Worm (Caenorhabditis elegans) whole organism, late embryonic: ENCODE measurements around the gene T27A1.2.
A peak's percentile ranks its signal among the peaks of the same experiment; 100 is the strongest.
"Not testable (repeated sequence)": the region's sequence is repeated elsewhere in the genome, so short reads cannot be mapped to it uniquely, and the experiment has no call there.

Experiments
- C38D4.7 ChIP-seq: fragments of 200-800 bp; sonication (Bioruptor generic); optimal IDR thresholded peaks from 2 replicates; lab custom pipeline; 2018; ENCODE audit warnings: mild to moderate bottlenecking, missing genetic modification characterization, moderate library complexity, missing compliant biosample characterization
- F13H6.1 ChIP-seq: sonication (generic microtip); optimal IDR thresholded peaks from 2 replicates; lab custom pipeline; 2016; ENCODE audit warnings: missing genetic modification characterization, missing compliant biosample characterization
- K02D7.2 ChIP-seq: sonication (generic microtip); optimal IDR thresholded peaks from 2 replicates; lab custom pipeline; 2017; ENCODE audit warnings: mild to moderate bottlenecking, missing genetic modification characterization, missing compliant biosample characterization
- T23F11.4 ChIP-seq: fragments of 200-800 bp; sonication (Bioruptor generic); optimal IDR thresholded peaks from 2 replicates; lab custom pipeline; 2018; ENCODE audit warnings: mild to moderate bottlenecking, missing genetic modification characterization, missing compliant biosample characterization
- ahr-1 ChIP-seq: sonication (generic microtip); optimal IDR thresholded peaks from 2 replicates; lab custom pipeline; 2016; ENCODE audit warnings: missing genetic modification characterization, missing compliant biosample characterization
- ceh-18 ChIP-seq: sonication (generic microtip); optimal IDR thresholded peaks from 2 replicates; lab custom pipeline; 2016; ENCODE audit warnings: missing genetic modification characterization, missing compliant biosample characterization
- ceh-19 ChIP-seq: fragments of 200-800 bp; sonication (Bioruptor generic); optimal IDR thresholded peaks from 2 replicates; lab custom pipeline; 2018; ENCODE audit warnings: mild to moderate bottlenecking, missing genetic modification characterization, missing compliant biosample characterization
- ceh-30 ChIP-seq: fragments of 150-350 bp; optimal IDR thresholded peaks from 2 replicates; lab custom pipeline; 2014; ENCODE audit warnings: missing biosample characterization, missing genetic modification characterization
- ceh-31 ChIP-seq: sonication (generic microtip); optimal IDR thresholded peaks from 2 replicates; lab custom pipeline; 2016; ENCODE audit warnings: missing genetic modification characterization, missing compliant biosample characterization
- ceh-34 ChIP-seq: sonication (generic microtip); optimal IDR thresholded peaks from 2 replicates; lab custom pipeline; 2016; ENCODE audit warnings: mild to moderate bottlenecking, missing genetic modification characterization, missing compliant biosample characterization
- ceh-45 ChIP-seq: fragments of 200-800 bp; sonication (Bioruptor generic); IDR thresholded peaks from 2 replicates; pipeline ENCODE4 v1.3.6; 2022; ENCODE audit warnings: missing genetic modification reagents, missing genetic modification characterization, missing compliant biosample characterization
- ceh-48 ChIP-seq: sonication (generic microtip); optimal IDR thresholded peaks from 2 replicates; lab custom pipeline; 2016; ENCODE audit warnings: missing genetic modification characterization, inconsistent platforms, missing compliant biosample characterization
- ceh-9 ChIP-seq: sonication (generic microtip); optimal IDR thresholded peaks from 2 replicates; lab custom pipeline; 2016; ENCODE audit warnings: mild to moderate bottlenecking, missing genetic modification characterization, inconsistent platforms, missing compliant biosample characterization
- dmd-4 ChIP-seq: sonication (generic microtip); optimal IDR thresholded peaks from 2 replicates; lab custom pipeline; 2016; ENCODE audit warnings: borderline replicate concordance, missing genetic modification characterization, missing compliant biosample characterization
- fkh-10 ChIP-seq: fragments of 150-350 bp; optimal IDR thresholded peaks from 2 replicates; lab custom pipeline; 2014; ENCODE audit warnings: missing biosample characterization, missing genetic modification reagents, missing genetic modification characterization
- fkh-6 ChIP-seq: sonication (generic microtip); optimal IDR thresholded peaks from 2 replicates; lab custom pipeline; 2016; ENCODE audit warnings: missing genetic modification characterization, missing compliant biosample characterization
- hlh-13 ChIP-seq: fragments of 200-800 bp; sonication (Bioruptor generic); optimal IDR thresholded peaks from 2 replicates; lab custom pipeline; 2018; ENCODE audit warnings: mild to moderate bottlenecking, missing genetic modification characterization, missing compliant biosample characterization
- hlh-15 ChIP-seq: sonication (generic microtip); optimal IDR thresholded peaks from 2 replicates; lab custom pipeline; 2016; ENCODE audit warnings: missing genetic modification characterization, missing compliant biosample characterization
- lim-6 ChIP-seq: sonication (generic microtip); optimal IDR thresholded peaks from 2 replicates; lab custom pipeline; 2016; ENCODE audit warnings: missing genetic modification characterization, missing compliant biosample characterization
- mec-3 ChIP-seq: sonication (generic microtip); optimal IDR thresholded peaks from 2 replicates; lab custom pipeline; 2016; ENCODE audit warnings: borderline replicate concordance, missing genetic modification characterization, missing compliant biosample characterization
- nfya-1 ChIP-seq: sonication (generic microtip); optimal IDR thresholded peaks from 2 replicates; lab custom pipeline; 2017; ENCODE audit warnings: missing genetic modification characterization, mild to moderate bottlenecking, missing compliant biosample characterization, antibody characterized with exemption, moderate library complexity
- nhr-232 ChIP-seq: sonication (generic microtip); optimal IDR thresholded peaks from 2 replicates; lab custom pipeline; 2016; ENCODE audit warnings: missing genetic modification characterization, missing compliant biosample characterization
- npax-4 ChIP-seq: sonication (generic microtip); optimal IDR thresholded peaks from 2 replicates; lab custom pipeline; 2016; ENCODE audit warnings: missing genetic modification characterization, missing compliant biosample characterization
- pat-9 ChIP-seq: fragments of 200-800 bp; sonication (Bioruptor generic); optimal IDR thresholded peaks from 2 replicates; lab custom pipeline; 2018; ENCODE audit warnings: mild to moderate bottlenecking, missing genetic modification characterization, moderate library complexity, missing compliant biosample characterization
- pha-2 ChIP-seq: sonication (generic microtip); optimal IDR thresholded peaks from 2 replicates; lab custom pipeline; 2017; ENCODE audit warnings: mild to moderate bottlenecking, missing genetic modification characterization, missing compliant biosample characterization
- pha-4 ChIP-seq: fragments of 150-350 bp; optimal IDR thresholded peaks from 2 replicates; lab custom pipeline; 2018; ENCODE audit warnings: missing biosample characterization, missing genetic modification reagents, missing genetic modification characterization
- pqm-1 ChIP-seq: sonication (generic microtip); optimal IDR thresholded peaks from 2 replicates; lab custom pipeline; 2016; ENCODE audit warnings: missing genetic modification characterization, missing compliant biosample characterization
- ref-2 ChIP-seq: sonication (generic microtip); optimal IDR thresholded peaks from 2 replicates; lab custom pipeline; 2016; ENCODE audit warnings: missing genetic modification characterization, missing compliant biosample characterization
- rnt-1 ChIP-seq: sonication (generic microtip); optimal IDR thresholded peaks from 2 replicates; lab custom pipeline; 2016; ENCODE audit warnings: missing genetic modification characterization, missing compliant biosample characterization
- sdc-2 ChIP-seq: sonication (generic microtip); optimal IDR thresholded peaks from 2 replicates; lab custom pipeline; 2016; ENCODE audit warnings: missing genotype, missing genetic modification characterization, missing compliant biosample characterization
- sox-2 ChIP-seq: fragments of 200-800 bp; sonication (Bioruptor generic); IDR thresholded peaks from 2 replicates; pipeline ENCODE4 v1.3.6; 2022; ENCODE audit warnings: missing genetic modification reagents, missing genetic modification characterization, missing compliant biosample characterization
- tbx-2 ChIP-seq: sonication (generic microtip); optimal IDR thresholded peaks from 2 replicates; lab custom pipeline; 2016; ENCODE audit warnings: missing genetic modification characterization, missing compliant biosample characterization
- tbx-7 ChIP-seq: sonication (generic microtip); optimal IDR thresholded peaks from 2 replicates; lab custom pipeline; 2016; ENCODE audit warnings: missing genotype, missing genetic modification characterization, missing compliant biosample characterization
- zip-5 ChIP-seq: sonication (generic microtip); optimal IDR thresholded peaks from 2 replicates; lab custom pipeline; 2016; ENCODE audit warnings: missing genetic modification characterization, missing compliant biosample characterization

The T27A1.2 gene

DNA sequence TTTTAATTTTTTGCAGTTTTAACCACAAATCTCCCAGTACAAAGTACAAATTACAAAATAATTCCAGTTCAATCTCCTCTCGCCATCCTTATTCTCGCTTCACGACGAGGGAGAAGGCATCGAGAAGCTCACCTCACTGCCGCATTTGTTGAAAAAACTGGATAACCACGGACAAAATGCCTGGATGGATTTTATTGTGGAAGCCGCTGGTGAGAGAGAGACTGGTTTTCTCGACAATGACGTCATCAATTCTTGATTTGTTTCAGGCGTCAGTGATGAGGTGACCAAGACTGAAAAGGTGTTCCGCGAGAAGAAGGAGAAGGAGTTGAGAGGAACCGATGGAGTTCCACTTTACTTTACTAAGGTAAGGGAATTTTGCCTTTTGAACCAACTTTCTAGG is 12.8 kb upstream of the T27A1.2 start:
- TF ChIP-seq hlh-15 (tag; lab: Kevin White, UChicago) (no peak), ceh-30 (tag; lab: Kevin White, UChicago) (no peak), ceh-19 (GFP tag; lab: Kevin White, UChicago) (no peak), ceh-18 (tag; lab: Kevin White, UChicago) (no peak), mec-3 (tag; lab: Kevin White, UChicago) (no peak), ceh-34 (tag; lab: Kevin White, UChicago) (no peak), tbx-2 (no peak), zip-5 (no peak), ceh-31 (tag; lab: Kevin White, UChicago) (no peak), pha-4 (tag; lab: Kevin White, UChicago) (no peak), ceh-48 (tag; lab: Kevin White, UChicago) (no peak), sdc-2 (tag; lab: Kevin White, UChicago) (no peak), nhr-232 (tag; lab: Kevin White, UChicago) (no peak), ceh-45 (GFP tag; lab: Robert Waterston, UW) (no peak), ahr-1 (tag; lab: Kevin White, UChicago) (no peak), sox-2 (GFP tag; lab: Robert Waterston, UW) (no peak), pat-9 (no peak), ref-2 (tag; lab: Kevin White, UChicago) (no peak)

DNA sequence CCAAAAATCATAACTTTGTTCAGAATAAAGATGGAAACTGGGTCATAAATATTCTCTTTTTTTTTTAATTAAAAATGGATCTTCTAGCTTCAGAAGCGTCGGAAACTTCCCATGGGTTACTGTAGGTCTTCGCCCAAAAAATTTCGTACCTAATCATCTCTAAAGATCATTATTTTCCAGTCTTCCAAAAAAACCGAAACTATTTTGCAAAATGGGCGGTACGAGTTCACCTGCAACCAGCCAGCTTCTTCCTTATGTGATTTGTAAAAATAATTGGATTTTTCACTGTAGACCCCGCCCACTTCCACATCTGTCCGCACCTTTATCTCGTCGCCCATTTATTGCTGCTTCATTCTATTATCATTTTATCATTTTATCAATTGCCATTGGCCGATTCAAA is 9.7 kb upstream of the T27A1.2 start, which contains the start of gene mlt-10:
Gene mlt-10, plus strand, starts transcription at position 301 of the 400 bp plus-strand sequence.
- no peak for TF ChIP-seq dmd-4 (tag; lab: Kevin White, UChicago)
- no peak for TF ChIP-seq pha-2 (tag; lab: Kevin White, UChicago)
- no peak for TF ChIP-seq F13H6.1 (tag; lab: Kevin White, UChicago)
- no peak for TF ChIP-seq fkh-10 (GFP tag; lab: Kevin White, UChicago)
- TF ChIP-seq pqm-1 (tag; lab: Kevin White, UChicago) = no peak
- no peak for TF ChIP-seq lim-6
- TF ChIP-seq tbx-7 (tag; lab: Kevin White, UChicago) = no peak
- no peak for TF ChIP-seq ceh-48 (tag; lab: Kevin White, UChicago)
- no peak for TF ChIP-seq C38D4.7 (GFP tag; lab: Kevin White, UChicago)

DNA sequence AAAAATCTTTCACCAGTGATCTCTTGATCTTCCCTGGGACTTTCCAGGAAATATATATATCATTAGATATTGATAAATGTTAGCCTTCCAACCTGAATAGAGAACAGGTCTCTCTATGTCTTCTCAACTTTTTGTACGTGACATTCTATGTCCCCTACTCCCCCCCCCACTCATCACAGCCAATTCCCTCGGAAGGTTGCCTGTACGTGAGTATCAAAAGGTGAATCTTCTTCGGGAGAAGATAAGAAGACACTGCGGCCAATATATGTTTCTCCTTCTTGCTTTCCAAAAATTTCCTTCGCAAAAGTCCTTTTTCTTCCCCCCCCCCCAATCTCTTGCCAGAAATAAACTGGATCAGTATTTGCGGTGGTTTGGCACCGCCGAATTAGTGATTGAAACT is 5.7 kb upstream of the T27A1.2 start:
- TF ChIP-seq rnt-1 (tag; lab: Kevin White, UChicago) = no peak

DNA sequence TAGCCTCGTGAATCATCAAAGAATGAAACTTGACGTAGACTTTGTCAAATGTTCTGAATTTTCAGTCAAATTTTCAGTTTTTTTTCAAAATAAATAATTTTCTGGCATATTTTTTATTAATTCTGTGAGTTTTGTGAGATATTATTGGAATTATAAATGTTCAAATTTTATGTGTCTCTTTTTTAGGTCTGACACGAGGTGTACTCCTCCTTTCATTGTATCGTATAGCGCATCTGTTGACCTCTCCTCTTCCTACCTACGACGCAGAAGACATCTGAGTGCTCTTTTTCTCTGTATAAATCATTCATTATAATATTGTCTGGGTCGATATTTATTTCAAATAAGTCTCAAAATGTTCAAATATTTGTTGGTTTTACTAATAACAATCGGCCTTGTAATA is 1.4 kb downstream of the T27A1.2 start, which contains the start of gene T27A1.3:
Gene T27A1.3, plus strand, starts transcription at position 301 of the 400 bp plus-strand sequence.
- not testable (repeated sequence) for TF ChIP-seq fkh-6 (tag; lab: Kevin White, UChicago); ceh-9 (tag; lab: Kevin White, UChicago); T23F11.4 (GFP tag; lab: Kevin White, UChicago)
- TF ChIP-seq, all 69 proteins: peak for 0; not testable (repeated sequence) for 69

DNA sequence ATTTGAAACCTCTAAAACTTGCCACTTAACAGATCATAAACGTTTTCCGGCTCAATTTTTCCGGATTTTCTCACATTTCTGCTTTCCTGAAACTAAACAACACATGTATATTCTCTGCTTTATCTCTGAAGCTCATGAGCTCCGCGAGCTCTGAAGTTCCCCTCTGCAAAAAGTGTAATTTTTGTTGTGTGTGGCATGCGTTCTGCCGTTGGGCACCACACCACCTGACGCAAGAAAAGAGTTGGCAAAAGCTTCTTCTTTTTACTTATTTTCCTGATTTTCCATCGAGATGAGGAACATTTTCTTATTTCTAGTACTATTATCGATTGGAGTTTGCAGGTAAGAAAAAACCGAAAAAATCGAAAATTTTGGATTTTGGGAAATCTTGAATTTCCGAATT is 10.3 kb downstream of the T27A1.2 start, which contains the start of gene lgc-34:
Gene lgc-34, plus strand, starts transcription at position 200 of the 400 bp plus-strand sequence.
- TF ChIP-seq npax-4 (tag; lab: Kevin White, UChicago) = no peak
- TF ChIP-seq hlh-13 (GFP tag; lab: Kevin White, UChicago) = no peak
- TF ChIP-seq hlh-15 (tag; lab: Kevin White, UChicago) = no peak
- TF ChIP-seq nfya-1 (tag; lab: Kevin White, UChicago) = no peak
- no peak for TF ChIP-seq K02D7.2 (tag; lab: Kevin White, UChicago)
- TF ChIP-seq ceh-18 (tag; lab: Kevin White, UChicago) = peak; percentile 32
- TF ChIP-seq, all 69 proteins: peak for 1
